Fruit fly (Drosophila melanogaster) whole organism, prepupa: ENCODE results near the gene CG9806.

Experiments
- CG11762 ChIP-seq: fragments of 200-800 bp; sonication (Bioruptor generic); optimal IDR thresholded peaks from 3 replicates; lab custom pipeline; 2016; ENCODE audit warnings: missing biosample characterization, missing genetic modification characterization; ENCODE audit not compliant: insufficient read depth
- CG16779 ChIP-seq: fragments of 200-800 bp; sonication (Bioruptor generic); optimal IDR thresholded peaks from 3 replicates; lab custom pipeline; 2017; ENCODE audit warnings: missing biosample characterization, mild to moderate bottlenecking, missing genetic modification characterization
- CG34406 ChIP-seq: fragments of 200-800 bp; sonication (Bioruptor generic); optimal IDR thresholded peaks from 3 replicates; lab custom pipeline; 2016; ENCODE audit warnings: missing biosample characterization, missing genetic modification characterization
- CG7368 ChIP-seq: fragments of 200-800 bp; sonication (Bioruptor generic); optimal IDR thresholded peaks from 3 replicates; lab custom pipeline; 2016; ENCODE audit warnings: missing biosample characterization, missing genetic modification characterization
- CG8319 ChIP-seq: fragments of 200-800 bp; sonication (Bioruptor generic); optimal IDR thresholded peaks from 3 replicates; lab custom pipeline; 2016; ENCODE audit warnings: missing biosample characterization, missing genetic modification characterization
- Eip75B ChIP-seq: fragments of 200-800 bp; sonication (Bioruptor generic); optimal IDR thresholded peaks from 3 replicates; lab custom pipeline; 2016; ENCODE audit warnings: missing biosample characterization, missing genetic modification characterization
- Eip93F ChIP-seq: fragments of 200-800 bp; sonication (Bioruptor generic); optimal IDR thresholded peaks from 2 replicates; lab custom pipeline; 2016; ENCODE audit warnings: missing biosample characterization, mild to moderate bottlenecking, missing genetic modification characterization
- Ets96B ChIP-seq: fragments of 200-800 bp; optimal IDR thresholded peaks from 2 replicates; lab custom pipeline; 2019; ENCODE audit warnings: missing biosample characterization, mild to moderate bottlenecking, missing genetic modification characterization, moderate library complexity
- Hr39 ChIP-seq: fragments of 200-800 bp; sonication (Bioruptor generic); optimal IDR thresholded peaks from 2 replicates; lab custom pipeline; 2016; ENCODE audit warnings: missing biosample characterization, missing genetic modification characterization
- Hr4 ChIP-seq: fragments of 200-800 bp; sonication (Bioruptor generic); optimal IDR thresholded peaks from 3 replicates; lab custom pipeline; 2016; ENCODE audit warnings: missing biosample characterization, missing genetic modification characterization
- Sox15 ChIP-seq: fragments of 200-800 bp; sonication (Bioruptor generic); optimal IDR thresholded peaks from 3 replicates; lab custom pipeline; 2016; ENCODE audit warnings: missing biosample characterization, missing genetic modification characterization
- acj6 ChIP-seq: fragments of 200-800 bp; sonication (Bioruptor generic); optimal IDR thresholded peaks from 3 replicates; lab custom pipeline; 2016; ENCODE audit warnings: missing biosample characterization, missing genetic modification characterization
- fkh ChIP-seq: fragments of 200-800 bp; sonication (Bioruptor generic); optimal IDR thresholded peaks from 3 replicates; lab custom pipeline; 2017; ENCODE audit warnings: missing biosample characterization, mild to moderate bottlenecking, missing genetic modification characterization, moderate library complexity

DNA sequence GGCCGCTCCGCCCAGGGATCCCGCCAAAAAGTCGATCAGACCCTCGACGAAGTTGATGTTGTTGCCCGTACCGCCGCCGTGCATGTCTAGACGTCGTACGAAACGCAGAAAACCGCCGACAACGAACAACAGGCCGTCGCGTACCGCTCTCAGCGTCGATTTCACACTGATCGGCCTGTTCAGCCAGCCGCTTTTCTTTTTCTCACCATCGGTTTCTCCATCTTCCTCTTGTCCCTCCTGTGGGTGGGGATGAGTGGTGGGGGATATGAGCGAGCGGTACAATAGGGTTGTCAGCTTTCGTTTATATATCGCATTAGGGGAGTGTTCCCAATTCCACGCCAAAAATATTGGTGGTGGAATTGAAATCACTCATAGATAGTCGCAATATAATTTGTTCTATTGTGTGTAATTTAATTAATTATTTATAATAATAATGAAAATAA lies 25.4 kb downstream of the CG9806 start:
- no peak for TF ChIP-seq CG16779 (tag; lab: Kevin White, UChicago)
- TF ChIP-seq fkh (GFP tag; lab: Kevin White, UChicago): no peak
- no peak for TF ChIP-seq Eip93F (GFP tag; lab: Kevin White, UChicago)
- TF ChIP-seq Hr4 (GFP tag; lab: Kevin White, UChicago): no peak
- no peak for TF ChIP-seq Eip75B (GFP tag; lab: Kevin White, UChicago)
- TF ChIP-seq Ets96B (tag; lab: Kevin White, UChicago): no peak
- no peak for TF ChIP-seq CG7368
- TF ChIP-seq acj6 (GFP tag; lab: Kevin White, UChicago): no peak
- no peak for TF ChIP-seq CG8319
- peak; percentile 1 for TF ChIP-seq Sox15 (GFP tag; lab: Kevin White, UChicago)
- TF ChIP-seq CG34406 (GFP tag; lab: Kevin White, UChicago): no peak
- peak; percentile 40 for TF ChIP-seq Hr39 (GFP tag; lab: Kevin White, UChicago)
- TF ChIP-seq CG11762 (GFP tag; lab: Kevin White, UChicago): no peak
